Worm (Caenorhabditis elegans): ENCODE measurements around the gene fbxb-91.

fbxb-91 gene

ce11 chrII:3781238-3781637, 30.7 kb upstream of the fbxb-91 start:
- TF ChIP-seq aha-1 (tag) (peak; percentile 74), spr-1 (tag; optimal IDR thresholded peaks at IDR 0.05) (no peak)

- TF ChIP-seq ceh-32 (tag; optimal IDR thresholded peaks at IDR 0.05; ENCODE audit: poor library complexity) (no peak), pha-4 (GFP tag; IDR thresholded peaks at IDR 0.05) (no peak), pha-4 (tag; optimal IDR thresholded peaks at IDR 0.05) (no peak), aha-1 (tag) (no peak), ceh-62 (tag; optimal IDR thresholded peaks at IDR 0.05) (no peak), mdl-1 (tag; optimal IDR thresholded peaks at IDR 0.05) (no peak), zfp-3 (GFP tag; conservative IDR thresholded peaks at IDR 0.05) (no peak), ceh-28 (tag; optimal IDR thresholded peaks at IDR 0.05) (no peak), ceh-82 (tag; optimal IDR thresholded peaks at IDR 0.05) (no peak), mxl-3 (GFP tag; optimal IDR thresholded peaks at IDR 0.05) (no peak), zag-1 (tag; optimal IDR thresholded peaks at IDR 0.05) (no peak), F49E8.2 (tag; optimal IDR thresholded peaks at IDR 0.05; ENCODE audit: borderline replicate concordance) (no peak), mdt-29 (GFP tag; IDR thresholded peaks at IDR 0.05) (no peak), mes-2 (tag; optimal IDR thresholded peaks at IDR 0.05; ENCODE audit: poor library complexity, severe bottlenecking) (no peak), zip-2 (tag; optimal IDR thresholded peaks at IDR 0.05) (no peak), sdz-12 (GFP tag; optimal IDR thresholded peaks at IDR 0.05) (no peak), unc-62 (GFP tag; optimal IDR thresholded peaks at IDR 0.05 in 1 of 2) (no peak), unc-62 (tag; optimal IDR thresholded peaks at IDR 0.05) (no peak)
Observed at ce11 chrII:3779463-3779862, 28.9 kb upstream of the fbxb-91 start, which contains the start of gene T24E12.11. Gene T24E12.11, minus strand, starts transcription at chrII:3779563.

- TF ChIP-seq F37D6.2 (tag; optimal IDR thresholded peaks at IDR 0.05): no peak
- TF ChIP-seq attf-4 (tag; optimal IDR thresholded peaks at IDR 0.05): no peak
Observed at ce11 chrII:3777802-3778201, 27.2 kb upstream of the fbxb-91 start.

- TF ChIP-seq F44E2.7 (GFP tag; IDR thresholded peaks at IDR 0.05) (no peak), lin-38 (GFP tag; IDR thresholded peaks at IDR 0.05) (no peak), lin-13 (GFP tag; optimal IDR thresholded peaks at IDR 0.05) (no peak), F49E8.2 (tag; optimal IDR thresholded peaks at IDR 0.05; ENCODE audit: borderline replicate concordance) (no peak), madf-9 (GFP tag; conservative IDR thresholded peaks at IDR 0.05) (no peak), nhr-48 (tag; optimal IDR thresholded peaks at IDR 0.05) (no peak), nhr-41 (GFP tag; IDR thresholded peaks at IDR 0.05) (no peak), rbr-2 (tag; optimal IDR thresholded peaks at IDR 0.05) (no peak), zfp-3 (GFP tag; conservative IDR thresholded peaks at IDR 0.05) (no peak), pqm-1 (tag; optimal IDR thresholded peaks at IDR 0.05) (no peak)
Observed at ce11 chrII:3775719-3776118, 25.1 kb upstream of the fbxb-91 start, which contains the start of gene T24E12.3. Gene T24E12.3, plus strand, starts transcription at chrII:3776019.

ce11 chrII:3773130-3773529, 22.5 kb upstream of the fbxb-91 start, which contains the start of gene T24E12.10:
Gene T24E12.10, minus strand, starts transcription at chrII:3773230.
- TF ChIP-seq ceh-62 (tag; optimal IDR thresholded peaks at IDR 0.05) (no peak), ceh-28 (tag; optimal IDR thresholded peaks at IDR 0.05) (no peak), unc-62 (GFP tag; optimal IDR thresholded peaks at IDR 0.05 in 1 of 2) (peak in 1 of 2 experiments; percentile 80), unc-62 (tag; optimal IDR thresholded peaks at IDR 0.05) (no peak), nhr-10 (tag; optimal IDR thresholded peaks at IDR 0.05) (no peak)

- TF ChIP-seq aha-1 (tag) (peak; percentile 32), unc-62 (GFP tag; optimal IDR thresholded peaks at IDR 0.05 in 1 of 2) (peak in 1 of 2 experiments; percentile 94), unc-62 (tag; optimal IDR thresholded peaks at IDR 0.05) (no peak), ceh-20 (GFP tag; IDR thresholded peaks at IDR 0.05) (no peak), egl-43 (GFP tag; IDR thresholded peaks at IDR 0.05) (no peak)
Observed at ce11 chrII:3771640-3772039, 21.1 kb upstream of the fbxb-91 start.

All from whole organism, L4 larva.